Fruit fly (Drosophila melanogaster) whole organism, embryonic: ENCODE data around the gene CG42578.
A peak's percentile ranks its signal among the peaks of the same experiment; 100 is the strongest.

ENCODE experiments used
- ATbp ChIP-seq: fragments of 200-800 bp; sonication (Bioruptor generic); optimal IDR thresholded peaks from 2 replicates; lab custom pipeline; 2017; ENCODE audit warnings: missing biosample characterization, mild to moderate bottlenecking, missing genetic modification characterization, missing genetic modification reagents
- BtbVII ChIP-seq: fragments of 200-800 bp; sonication (Bioruptor generic); optimal IDR thresholded peaks from 3 replicates; lab custom pipeline; 2017; ENCODE audit warnings: missing biosample characterization, mild to moderate bottlenecking, missing genetic modification characterization
- CG11504 ChIP-seq: fragments of 200-800 bp; sonication (Bioruptor generic); optimal IDR thresholded peaks from 3 replicates; lab custom pipeline; 2019; ENCODE audit warnings: missing biosample characterization, mild to moderate bottlenecking, missing genetic modification characterization, moderate library complexity
- CG11560 ChIP-seq: fragments of 200-800 bp; sonication (Bioruptor generic); IDR thresholded peaks from 3 replicates; pipeline ENCODE4 v1.3.6; 2022; ENCODE audit warnings: missing biosample characterization, missing genetic modification characterization
- CG12155 ChIP-seq: fragments of 200-800 bp; sonication (Bioruptor generic); optimal IDR thresholded peaks from 3 replicates; lab custom pipeline; 2016; ENCODE audit warnings: missing biosample characterization, missing genetic modification characterization
- CG12219 ChIP-seq: fragments of 200-800 bp; sonication (Bioruptor generic); optimal IDR thresholded peaks from 3 replicates; lab custom pipeline; 2018; ENCODE audit warnings: missing biosample characterization, mild to moderate bottlenecking, missing genetic modification characterization
- CG14014 ChIP-seq: fragments of 200-800 bp; sonication (Bioruptor generic); IDR thresholded peaks from 2 replicates; pipeline ENCODE4 v1.3.6; 2022; ENCODE audit warnings: missing biosample characterization, missing genetic modification characterization
- CG16779 ChIP-seq: fragments of 200-800 bp; sonication (Bioruptor generic); IDR thresholded peaks from 2 replicates; pipeline ENCODE4 v1.3.6; 2022; ENCODE audit warnings: missing biosample characterization, missing genetic modification characterization
- CG1792 ChIP-seq: fragments of 200-800 bp; sonication (Bioruptor generic); optimal IDR thresholded peaks from 2 replicates; lab custom pipeline; 2016; ENCODE audit warnings: missing biosample characterization, missing genetic modification characterization
- CG2129 ChIP-seq: fragments of 200-800 bp; sonication (Bioruptor generic); IDR thresholded peaks from 2 replicates; pipeline ENCODE4 v1.3.6; 2022; ENCODE audit warnings: missing biosample characterization, missing genetic modification characterization; ENCODE audit not compliant: partially characterized antibody
- CG2678 ChIP-seq: fragments of 200-800 bp; sonication (Bioruptor generic); optimal IDR thresholded peaks from 3 replicates; lab custom pipeline; 2019; ENCODE audit warnings: missing biosample characterization, mild to moderate bottlenecking, missing genetic modification characterization, moderate library complexity
- CG31388 ChIP-seq: fragments of 200-800 bp; sonication (Bioruptor generic); optimal IDR thresholded peaks from 2 replicates; lab custom pipeline; 2016; ENCODE audit warnings: missing biosample characterization, missing genetic modification characterization
- CG32767 ChIP-seq: fragments of 200-800 bp; sonication (Bioruptor generic); IDR thresholded peaks from 2 replicates; pipeline ENCODE4 v1.3.6; 2022; ENCODE audit warnings: missing biosample characterization, missing genetic modification characterization
- CG34422 ChIP-seq: fragments of 200-800 bp; sonication (Bioruptor generic); IDR thresholded peaks from 3 replicates; pipeline ENCODE4 v1.3.6; 2022; ENCODE audit warnings: missing biosample characterization, missing genetic modification characterization
- CG4328 ChIP-seq: fragments of 200-800 bp; sonication (Bioruptor generic); optimal IDR thresholded peaks from 3 replicates; lab custom pipeline; 2017; ENCODE audit warnings: missing biosample characterization, missing genetic modification reagents, missing genetic modification characterization
- CG6683 ChIP-seq: fragments of 200-800 bp; sonication (Bioruptor generic); optimal IDR thresholded peaks from 2 replicates; lab custom pipeline; 2017; ENCODE audit warnings: missing biosample characterization, mild to moderate bottlenecking, missing genetic modification characterization, missing genetic modification reagents
- CG6813 ChIP-seq: fragments of 200-800 bp; sonication (Bioruptor generic); optimal IDR thresholded peaks from 2 replicates; lab custom pipeline; 2017; ENCODE audit warnings: missing biosample characterization, missing genetic modification characterization, mild to moderate bottlenecking, moderate library complexity, missing genetic modification reagents
- CG8290 ChIP-seq, 3 experiments: fragments of 200-800 bp; sonication (Bioruptor generic); optimal IDR thresholded peaks; 2 replicates each; lab custom pipeline; 2016 to 2019; ENCODE audit warnings: missing biosample characterization in 3 of 3, missing genetic modification characterization in 3 of 3, mild to moderate bottlenecking in 2 of 3, moderate library complexity in 1 of 3
- CG8359 ChIP-seq: fragments of 200-800 bp; sonication (Bioruptor generic); optimal IDR thresholded peaks from 2 replicates; lab custom pipeline; 2017; ENCODE audit warnings: missing biosample characterization, mild to moderate bottlenecking, missing genetic modification characterization, borderline replicate concordance
- CG9609 ChIP-seq: fragments of 200-800 bp; sonication (Bioruptor generic); optimal IDR thresholded peaks from 3 replicates; lab custom pipeline; 2016; ENCODE audit warnings: missing biosample characterization, missing genetic modification characterization
- CG9727 ChIP-seq: fragments of 200-800 bp; sonication (Bioruptor generic); optimal IDR thresholded peaks from 3 replicates; lab custom pipeline; 2017; ENCODE audit warnings: missing biosample characterization, mild to moderate bottlenecking, missing genetic modification characterization
- CG9876 ChIP-seq: fragments of 200-800 bp; sonication (Bioruptor generic); optimal IDR thresholded peaks from 2 replicates; lab custom pipeline; 2016; ENCODE audit warnings: missing biosample characterization, missing genetic modification characterization
- Chrac-16 ChIP-seq: fragments of 200-800 bp; sonication (Bioruptor generic); optimal IDR thresholded peaks from 3 replicates; lab custom pipeline; 2016; ENCODE audit warnings: missing biosample characterization, missing genetic modification characterization
- CkIIα-i1 ChIP-seq: fragments of 200-800 bp; sonication (Bioruptor generic); IDR thresholded peaks from 2 replicates; pipeline ENCODE4 v1.3.6; 2022; ENCODE audit warnings: missing biosample characterization, missing genetic modification characterization
- GATAe ChIP-seq: fragments of 200-800 bp; sonication (Bioruptor generic); conservative IDR thresholded peaks from 2 replicates; pipeline ENCODE4 v1.3.6; 2022; ENCODE audit warnings: missing biosample characterization, missing genetic modification characterization
- Gug ChIP-seq: fragments of 200-800 bp; sonication (Bioruptor generic); IDR thresholded peaks from 4 replicates; pipeline ENCODE4 v1.3.6; 2022; ENCODE audit warnings: missing biosample characterization, missing genetic modification characterization
- Hmr ChIP-seq: fragments of 200-800 bp; sonication (Bioruptor generic); optimal IDR thresholded peaks from 3 replicates; lab custom pipeline; 2017; ENCODE audit warnings: mild to moderate bottlenecking, missing biosample characterization, missing genetic modification reagents, missing genetic modification characterization
- Nf-YA ChIP-seq: fragments of 200-800 bp; sonication (Bioruptor generic); IDR thresholded peaks from 2 replicates; pipeline ENCODE4 v1.3.6; 2022; ENCODE audit warnings: missing biosample characterization, missing genetic modification characterization
- Nf-YB ChIP-seq: fragments of 200-800 bp; sonication (Bioruptor generic); optimal IDR thresholded peaks from 3 replicates; lab custom pipeline; 2019; ENCODE audit warnings: missing biosample characterization, mild to moderate bottlenecking, missing genetic modification characterization, moderate library complexity
- Optix ChIP-seq: fragments of 200-800 bp; sonication (Bioruptor generic); IDR thresholded peaks from 3 replicates; pipeline ENCODE4 v1.3.6; 2022; ENCODE audit warnings: missing biosample characterization, missing genetic modification characterization
- Pdp1 ChIP-seq, 2 experiments: fragments of 200-800 bp; sonication (Bioruptor generic); optimal IDR thresholded peaks; 3 replicates each; lab custom pipeline; 2016; ENCODE audit warnings: missing biosample characterization in 2 of 2, missing genetic modification characterization in 2 of 2, mild to moderate bottlenecking in 1 of 2, moderate library complexity in 1 of 2
- Sin3A ChIP-seq: fragments of >200 bp; optimal IDR thresholded peaks from 2 replicates; lab custom pipeline; 2018
- Sry-β ChIP-seq: fragments of 200-800 bp; sonication (Bioruptor generic); optimal IDR thresholded peaks from 2 replicates; lab custom pipeline; 2018; ENCODE audit warnings: missing biosample characterization, mild to moderate bottlenecking, missing genetic modification characterization, moderate library complexity
- Stat92E ChIP-seq, 3 experiments: fragments of >200 bp in 2 of 3; fragments of 200-800 bp in 1 of 3; sonication (Bioruptor generic) in 1 of 3; optimal IDR thresholded peaks; 2 replicates each; lab custom pipeline; 2017 to 2019; ENCODE audit warnings: missing biosample characterization in 3 of 3, missing genetic modification characterization in 3 of 3, mild to moderate bottlenecking in 1 of 3, moderate library complexity in 1 of 3
- aop ChIP-seq: fragments of 200-800 bp; sonication (Bioruptor generic); IDR thresholded peaks from 2 replicates; pipeline ENCODE4 v1.3.6; 2022; ENCODE audit warnings: missing biosample characterization, missing genetic modification characterization
- chinmo ChIP-seq: fragments of 200-800 bp; sonication (Bioruptor generic); IDR thresholded peaks from 4 replicates; pipeline ENCODE4 v1.3.6; 2022; ENCODE audit warnings: missing biosample characterization, missing genetic modification characterization; ENCODE audit not compliant: partially characterized antibody
- crc ChIP-seq: fragments of 200-800 bp; sonication (Bioruptor generic); optimal IDR thresholded peaks from 2 replicates; lab custom pipeline; 2016; ENCODE audit warnings: missing biosample characterization, missing genetic modification characterization
- da ChIP-seq: fragments of 200-800 bp; sonication (Bioruptor generic); optimal IDR thresholded peaks from 2 replicates; lab custom pipeline; 2016; ENCODE audit warnings: missing biosample characterization, missing genetic modification characterization
- ham ChIP-seq: fragments of 200-800 bp; sonication (Bioruptor generic); IDR thresholded peaks from 2 replicates; pipeline ENCODE4 v1.3.6; 2022; ENCODE audit warnings: missing biosample characterization, missing genetic modification characterization
- ind ChIP-seq: fragments of 200-800 bp; sonication (Bioruptor generic); optimal IDR thresholded peaks from 3 replicates; lab custom pipeline; 2016; ENCODE audit warnings: missing biosample characterization, missing genetic modification characterization
- ken ChIP-seq: fragments of 200-800 bp; sonication (Bioruptor generic); IDR thresholded peaks from 3 replicates; pipeline ENCODE4 v1.3.6; 2022; ENCODE audit warnings: missing biosample characterization, missing genetic modification characterization
- mam ChIP-seq: fragments of 200-800 bp; sonication (Bioruptor generic); optimal IDR thresholded peaks from 3 replicates; lab custom pipeline; 2016; ENCODE audit warnings: missing biosample characterization, missing genetic modification characterization
- nom ChIP-seq: fragments of 200-800 bp; sonication (Bioruptor generic); optimal IDR thresholded peaks from 2 replicates; lab custom pipeline; 2017; ENCODE audit warnings: missing biosample characterization, missing genetic modification characterization, mild to moderate bottlenecking, moderate library complexity, missing genetic modification reagents
- psq ChIP-seq: fragments of 200-800 bp; sonication (Bioruptor generic); optimal IDR thresholded peaks from 2 replicates; lab custom pipeline; 2017; ENCODE audit warnings: missing biosample characterization, missing genetic modification characterization
- sima ChIP-seq: fragments of 200-800 bp; sonication (Bioruptor generic); optimal IDR thresholded peaks from 2 replicates; lab custom pipeline; 2016; ENCODE audit warnings: missing biosample characterization, missing genetic modification characterization
- toy ChIP-seq: fragments of 200-800 bp; sonication (Bioruptor generic); IDR thresholded peaks from 2 replicates; pipeline ENCODE4 v1.3.6; 2022; ENCODE audit warnings: missing biosample characterization, missing genetic modification characterization
- unpg ChIP-seq: fragments of 200-800 bp; sonication (Bioruptor generic); optimal IDR thresholded peaks from 3 replicates; lab custom pipeline; 2018; ENCODE audit warnings: missing biosample characterization, mild to moderate bottlenecking, missing genetic modification characterization, moderate library complexity
- wdn ChIP-seq: fragments of 200-800 bp; sonication (Bioruptor generic); IDR thresholded peaks from 2 replicates; pipeline ENCODE4 v1.3.6; 2022; ENCODE audit warnings: missing biosample characterization, missing genetic modification characterization
- wek ChIP-seq: fragments of 200-800 bp; sonication (Bioruptor generic); optimal IDR thresholded peaks from 3 replicates; lab custom pipeline; 2018; ENCODE audit warnings: missing biosample characterization, mild to moderate bottlenecking, missing genetic modification characterization, moderate library complexity
- zf30C ChIP-seq: fragments of 200-800 bp; sonication (Bioruptor generic); optimal IDR thresholded peaks from 3 replicates; lab custom pipeline; 2018; ENCODE audit warnings: missing biosample characterization, mild to moderate bottlenecking, missing genetic modification characterization

CG42578 gene

DNA sequence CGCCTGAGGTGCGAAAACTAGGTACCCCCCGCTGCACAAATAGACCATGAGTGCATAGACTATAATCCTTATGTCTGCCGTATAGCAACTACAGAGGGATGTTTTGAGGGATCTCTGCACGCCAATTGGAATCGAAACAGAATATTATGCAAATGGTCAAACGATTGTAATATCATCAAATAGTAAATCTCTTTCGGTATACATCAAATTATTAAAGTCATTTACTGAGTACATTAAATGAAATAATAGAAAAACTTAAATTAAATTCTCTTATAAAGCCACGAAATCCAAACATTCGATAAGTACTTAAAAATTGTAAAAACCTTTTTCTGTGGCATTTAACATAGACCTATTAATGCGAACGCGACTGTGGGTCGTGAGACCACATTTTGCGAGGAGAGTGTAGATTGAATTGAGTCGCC, 42.5 kb downstream of the CG42578 start (continued):
- peak; percentile 15 for TF ChIP-seq ATbp (GFP tag; lab: Kevin White, UChicago)
- TF ChIP-seq CG34422 (GFP tag; lab: Robert Waterston, UW) = 0 out of 3 replicates have a peak, but pooled peaks have one; percentile 5
- TF ChIP-seq ind (GFP tag; lab: Kevin White, UChicago) = peak; percentile 42
- peak; percentile 45 for TF ChIP-seq unpg (GFP tag; lab: Kevin White, UChicago)
- peak; percentile 38 for TF ChIP-seq CG12219 (GFP tag; lab: Kevin White, UChicago)
- TF ChIP-seq CG6813 = peak; percentile 8
- peak; percentile 26 for TF ChIP-seq CG9609
- no peak for TF ChIP-seq zf30C (GFP tag; lab: Kevin White, UChicago)
- peak; percentile 50 for TF ChIP-seq nom
- TF ChIP-seq Optix = no peak
- peak; percentile 26 for TF ChIP-seq Chrac-16 (GFP tag; lab: Kevin White, UChicago)
- TF ChIP-seq Sry-β = peak; percentile 5
- no peak for TF ChIP-seq wek (GFP tag; lab: Kevin White, UChicago)
- peak; percentile 39 for TF ChIP-seq CG8290 (GFP tag; optimal IDR thresholded peaks at IDR 0.05; lab: Kevin White, UChicago)
- TF ChIP-seq CG8290 (tag; optimal IDR thresholded peaks at IDR 0.05; lab: Kevin White, UChicago) = peak in 1 of 2 experiments; percentile 3
- peak; percentile 73 for TF ChIP-seq CG9727
- no peak for TF ChIP-seq ham (GFP tag; lab: Robert Waterston, UW)
- TF ChIP-seq CG14014 (GFP tag; lab: Robert Waterston, UW) = no peak
- no peak for TF ChIP-seq wdn (GFP tag; lab: Robert Waterston, UW)
- peak; percentile 16 for TF ChIP-seq CG12155 (GFP tag; lab: Kevin White, UChicago)
- TF ChIP-seq CG2129 (GFP tag; lab: Robert Waterston, UW) = no peak
- TF ChIP-seq Hmr (GFP tag; lab: Kevin White, UChicago) = peak; percentile 47
- no peak for TF ChIP-seq mam (GFP tag; lab: Kevin White, UChicago)
- no peak for TF ChIP-seq ken (GFP tag; lab: Robert Waterston, UW)
- peak; percentile 45 for TF ChIP-seq CG4328 (GFP tag; lab: Kevin White, UChicago)
- TF ChIP-seq Nf-YA (GFP tag; lab: Robert Waterston, UW) = no peak
- TF ChIP-seq crc (GFP tag; lab: Kevin White, UChicago) = no peak
- no peak for TF ChIP-seq CG8359 (GFP tag; lab: Kevin White, UChicago)
- no peak for TF ChIP-seq aop (GFP tag; lab: Robert Waterston, UW)
- TF ChIP-seq Stat92E (GFP tag; optimal IDR thresholded peaks at IDR 0.05; lab: Kevin White, UChicago) = no peak
- no peak for TF ChIP-seq CkIIα-i1 (GFP tag; lab: Robert Waterston, UW)
- TF ChIP-seq CG9876 = no peak
- peak; percentile 59 for TF ChIP-seq BtbVII (GFP tag; lab: Kevin White, UChicago)
- no peak for TF ChIP-seq toy (GFP tag; lab: Robert Waterston, UW)
- TF ChIP-seq CG2678 (tag; lab: Kevin White, UChicago) = peak; percentile 81
- TF ChIP-seq sima = no peak
- no peak for TF ChIP-seq CG16779
- no peak for TF ChIP-seq chinmo (GFP tag; lab: Robert Waterston, UW)
- TF ChIP-seq Gug = no peak
- TF ChIP-seq CG6683 (GFP tag; lab: Kevin White, UChicago) = no peak
- TF ChIP-seq CG31388 (GFP tag; lab: Kevin White, UChicago) = no peak
- peak; percentile 21 for TF ChIP-seq Nf-YB (GFP tag; lab: Kevin White, UChicago)
- TF ChIP-seq CG11504 = peak; percentile 83
- TF ChIP-seq Sin3A = no peak
- TF ChIP-seq Pdp1 (GFP tag; optimal IDR thresholded peaks at IDR 0.05; lab: Kevin White, UChicago) = peak; percentile 21 to 34
- TF ChIP-seq CG32767 (GFP tag; lab: Robert Waterston, UW) = 0 out of 2 replicates have a peak, but pooled peaks have one; percentile 33
- TF ChIP-seq da (GFP tag; lab: Kevin White, UChicago) = no peak
- peak; percentile 5 for TF ChIP-seq CG1792
- TF ChIP-seq psq = no peak
- TF ChIP-seq GATAe (GFP tag; lab: Robert Waterston, UW) = no peak
- no peak for TF ChIP-seq CG11560 (tag; lab: Robert Waterston, UW)
